Worm (Caenorhabditis elegans): ENCODE results near the gene ztf-14.

DNA sequence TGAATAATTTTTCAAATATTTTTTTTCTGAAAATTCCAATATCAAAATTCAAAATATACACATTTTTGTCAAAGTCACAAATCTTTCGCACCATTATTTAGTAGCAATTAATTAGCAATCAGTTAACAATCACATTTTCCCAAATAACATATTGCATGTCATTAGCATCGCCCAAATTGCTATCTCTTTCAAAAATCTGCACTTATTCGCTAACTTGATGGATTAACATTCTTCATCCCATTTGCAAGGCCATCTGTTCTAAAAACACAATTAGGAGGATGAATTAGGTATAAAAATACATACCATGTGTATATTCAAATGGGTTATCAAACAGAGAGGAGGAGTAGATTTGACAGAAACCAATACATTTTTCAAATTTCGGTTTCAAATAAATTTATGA, 8.6 kb upstream of the ztf-14 start:
- TF ChIP-seq ztf-23 (GFP tag; IDR thresholded peaks at IDR 0.05) = no peak
- no peak for TF ChIP-seq med-1 (GFP tag; optimal IDR thresholded peaks at IDR 0.05; ENCODE audit: insufficient read depth)
- TF ChIP-seq cog-1 (tag; optimal IDR thresholded peaks at IDR 0.05) = no peak
- no peak for TF ChIP-seq T22C8.4 (GFP tag; IDR thresholded peaks at IDR 0.05)
- no peak for TF ChIP-seq tab-1 (GFP tag; IDR thresholded peaks at IDR 0.05)
- no peak for TF ChIP-seq ref-1 (GFP tag; conservative IDR thresholded peaks at IDR 0.05)
- TF ChIP-seq flt-1 (GFP tag; IDR thresholded peaks at IDR 0.05) = no peak
